Fruit fly (Drosophila melanogaster) whole organism, embryonic: ENCODE measurements around the gene Dup99B.

ENCODE experiments used
- Ada2b ChIP-seq: fragments of 200-800 bp; sonication (Bioruptor generic); IDR thresholded peaks from 2 replicates; pipeline ENCODE4 v1.3.6; 2022; ENCODE audit warnings: missing biosample characterization, missing genetic modification characterization
- Adf1 ChIP-seq: fragments of 200-800 bp; sonication (Bioruptor generic); IDR thresholded peaks from 2 replicates; pipeline ENCODE4 v1.3.6; 2022; ENCODE audit warnings: missing biosample characterization, missing genetic modification characterization
- Awh ChIP-seq: fragments of 200-800 bp; sonication (Bioruptor generic); IDR thresholded peaks from 2 replicates; pipeline ENCODE4, ENCODE4 v1.3.6; 2022; ENCODE audit warnings: missing biosample characterization, missing genetic modification characterization
- Blimp-1 ChIP-seq: fragments of 200-800 bp; sonication (Bioruptor generic); optimal IDR thresholded peaks from 3 replicates; lab custom pipeline; 2018; ENCODE audit warnings: missing biosample characterization, missing genetic modification characterization, mild to moderate bottlenecking, moderate library complexity, missing genetic modification reagents
- CG11560 ChIP-seq: fragments of 200-800 bp; sonication (Bioruptor generic); IDR thresholded peaks from 3 replicates; pipeline ENCODE4 v1.3.6; 2022; ENCODE audit warnings: missing biosample characterization, missing genetic modification characterization
- CG12299 ChIP-seq: fragments of 200-800 bp; sonication (Bioruptor generic); optimal IDR thresholded peaks from 2 replicates; lab custom pipeline; 2018; ENCODE audit warnings: missing biosample characterization, mild to moderate bottlenecking, missing genetic modification characterization
- CG12391 ChIP-seq: fragments of 200-800 bp; sonication (Bioruptor generic); optimal IDR thresholded peaks from 3 replicates; lab custom pipeline; 2018; ENCODE audit warnings: missing biosample characterization, mild to moderate bottlenecking, missing genetic modification characterization, moderate library complexity
- CG13123 ChIP-seq: fragments of 200-800 bp; sonication (Bioruptor generic); optimal IDR thresholded peaks from 2 replicates; lab custom pipeline; 2016; ENCODE audit warnings: missing biosample characterization, missing genetic modification characterization
- CG14050 ChIP-seq: fragments of 200-800 bp; sonication (Bioruptor generic); IDR thresholded peaks from 3 replicates; pipeline ENCODE4 v1.3.6; 2022; ENCODE audit warnings: missing biosample characterization, missing genetic modification characterization
- CG15696 ChIP-seq: fragments of 200-800 bp; sonication (Bioruptor generic); optimal IDR thresholded peaks from 2 replicates; lab custom pipeline; 2019; ENCODE audit warnings: missing biosample characterization, mild to moderate bottlenecking, missing genetic modification characterization, moderate library complexity
- CG1647 ChIP-seq: fragments of 200-800 bp; sonication (Bioruptor generic); optimal IDR thresholded peaks from 3 replicates; lab custom pipeline; 2016; ENCODE audit warnings: missing biosample characterization, missing genetic modification characterization
- CG16779 ChIP-seq: fragments of 200-800 bp; sonication (Bioruptor generic); IDR thresholded peaks from 2 replicates; pipeline ENCODE4 v1.3.6; 2022; ENCODE audit warnings: missing biosample characterization, missing genetic modification characterization
- CG17829 ChIP-seq: fragments of 200-800 bp; optimal IDR thresholded peaks from 2 replicates; lab custom pipeline; 2019; ENCODE audit warnings: missing biosample characterization, mild to moderate bottlenecking, missing genetic modification characterization, moderate library complexity
- CG31441 ChIP-seq: fragments of 200-800 bp; sonication (Bioruptor generic); IDR thresholded peaks from 2 replicates; pipeline ENCODE4 v1.3.6; 2022; ENCODE audit warnings: missing biosample characterization, missing genetic modification characterization
- CG34376 ChIP-seq: fragments of 200-800 bp; sonication (Bioruptor generic); optimal IDR thresholded peaks from 2 replicates; lab custom pipeline; 2018; ENCODE audit warnings: missing biosample characterization, mild to moderate bottlenecking, missing genetic modification characterization
- CG3995 ChIP-seq: fragments of 200-800 bp; sonication (Bioruptor generic); optimal IDR thresholded peaks from 3 replicates; lab custom pipeline; 2016; ENCODE audit warnings: missing biosample characterization, missing genetic modification characterization
- CG4328 ChIP-seq: fragments of 200-800 bp; sonication (Bioruptor generic); optimal IDR thresholded peaks from 3 replicates; lab custom pipeline; 2017; ENCODE audit warnings: missing biosample characterization, missing genetic modification reagents, missing genetic modification characterization
- CG4360 ChIP-seq: fragments of 200-800 bp; sonication (Bioruptor generic); IDR thresholded peaks from 2 replicates; pipeline ENCODE4 v1.3.6; 2022; ENCODE audit warnings: missing biosample characterization, missing genetic modification characterization
- CG43689 ChIP-seq: fragments of 200-800 bp; sonication (Bioruptor generic); IDR thresholded peaks from 2 replicates; pipeline ENCODE4 v1.3.6; 2022; ENCODE audit warnings: missing biosample characterization, missing genetic modification characterization
- CG4854 ChIP-seq: fragments of 200-800 bp; sonication (Bioruptor generic); optimal IDR thresholded peaks from 2 replicates; lab custom pipeline; 2016; ENCODE audit warnings: missing biosample characterization, missing genetic modification characterization, inconsistent platforms
- CG7556 ChIP-seq: fragments of 200-800 bp; sonication (Bioruptor generic); optimal IDR thresholded peaks from 2 replicates; lab custom pipeline; 2017; ENCODE audit warnings: missing biosample characterization, mild to moderate bottlenecking, missing genetic modification characterization
- CG8290 ChIP-seq, 3 experiments: fragments of 200-800 bp; sonication (Bioruptor generic); optimal IDR thresholded peaks; 2 replicates each; lab custom pipeline; 2016 to 2019; ENCODE audit warnings: missing biosample characterization in 3 of 3, missing genetic modification characterization in 3 of 3, mild to moderate bottlenecking in 2 of 3, moderate library complexity in 1 of 3
- CG8924 ChIP-seq: fragments of 200-800 bp; optimal IDR thresholded peaks from 3 replicates; lab custom pipeline; 2019; ENCODE audit warnings: missing biosample characterization, mild to moderate bottlenecking, missing genetic modification characterization, moderate library complexity
- CG9215 ChIP-seq: fragments of 200-800 bp; sonication (Bioruptor generic); IDR thresholded peaks from 2 replicates; pipeline ENCODE4 v1.3.6; 2022; ENCODE audit warnings: missing biosample characterization, missing genetic modification characterization
- Doc2 ChIP-seq: fragments of 200-800 bp; sonication (Bioruptor generic); IDR thresholded peaks from 2 replicates; pipeline ENCODE4 v1.3.6; 2022; ENCODE audit warnings: missing biosample characterization, missing genetic modification characterization
- Dp ChIP-seq: fragments of 200-800 bp; sonication (Bioruptor generic); optimal IDR thresholded peaks from 2 replicates; lab custom pipeline; 2018; ENCODE audit warnings: missing biosample characterization, mild to moderate bottlenecking, missing genetic modification characterization, moderate library complexity
- Fer3 ChIP-seq: fragments of 200-800 bp; sonication (Bioruptor generic); optimal IDR thresholded peaks from 2 replicates; lab custom pipeline; 2018; ENCODE audit warnings: missing biosample characterization, mild to moderate bottlenecking, missing genetic modification characterization, moderate library complexity
- H2.0 ChIP-seq: fragments of 200-800 bp; sonication (Bioruptor generic); IDR thresholded peaks from 2 replicates; pipeline ENCODE4 v1.3.6; 2022; ENCODE audit warnings: missing biosample characterization, missing genetic modification characterization
- Nf-YC ChIP-seq: fragments of 200-800 bp; optimal IDR thresholded peaks from 3 replicates; lab custom pipeline; 2019; ENCODE audit warnings: missing biosample characterization, mild to moderate bottlenecking, missing genetic modification characterization, moderate library complexity
- Optix ChIP-seq: fragments of 200-800 bp; sonication (Bioruptor generic); IDR thresholded peaks from 3 replicates; pipeline ENCODE4 v1.3.6; 2022; ENCODE audit warnings: missing biosample characterization, missing genetic modification characterization
- Rfx ChIP-seq: fragments of 200-800 bp; sonication (Bioruptor generic); IDR thresholded peaks from 2 replicates; pipeline ENCODE4 v1.3.6; 2022; ENCODE audit warnings: missing biosample characterization, missing genetic modification characterization
- Sin3A ChIP-seq: fragments of >200 bp; optimal IDR thresholded peaks from 2 replicates; lab custom pipeline; 2018
- Spps ChIP-seq: fragments of 200-800 bp; sonication (Bioruptor generic); optimal IDR thresholded peaks from 2 replicates; lab custom pipeline; 2018; ENCODE audit warnings: missing biosample characterization, mild to moderate bottlenecking, missing genetic modification characterization
- Trl ChIP-seq, 3 experiments: fragments of >200 bp in 2 of 3; fragments of 200-800 bp in 1 of 3; sonication (Bioruptor generic) in 1 of 3; optimal IDR thresholded peaks; 2 replicates in 1 of 3; 3 replicates in 2 of 3; lab custom pipeline; 2016 to 2017; ENCODE audit warnings: missing biosample characterization in 1 of 3, missing genetic modification characterization in 1 of 3
- Xrp1 ChIP-seq: fragments of 200-800 bp; sonication (Bioruptor generic); IDR thresholded peaks from 2 replicates; pipeline ENCODE4 v1.3.6; 2022; ENCODE audit warnings: missing biosample characterization, missing genetic modification characterization
- bab2 ChIP-seq: fragments of 200-800 bp; sonication (Bioruptor generic); optimal IDR thresholded peaks from 2 replicates; lab custom pipeline; 2016; ENCODE audit warnings: missing biosample characterization, missing genetic modification characterization
- danr ChIP-seq: fragments of 200-800 bp; sonication (Bioruptor generic); IDR thresholded peaks from 2 replicates; pipeline ENCODE4 v1.3.6; 2022; ENCODE audit warnings: missing biosample characterization, missing genetic modification characterization
- fd3F ChIP-seq: fragments of 200-800 bp; sonication (Bioruptor generic); optimal IDR thresholded peaks from 2 replicates; lab custom pipeline; 2018; ENCODE audit warnings: missing biosample characterization, mild to moderate bottlenecking, missing genetic modification characterization, moderate library complexity
- gce ChIP-seq: fragments of 200-800 bp; sonication (Bioruptor generic); IDR thresholded peaks from 3 replicates; pipeline ENCODE4 v1.3.6; 2022; ENCODE audit warnings: missing biosample characterization, missing genetic modification characterization
- gfzf ChIP-seq: fragments of 200-800 bp; sonication (Bioruptor generic); optimal IDR thresholded peaks from 2 replicates; lab custom pipeline; 2016; ENCODE audit warnings: missing biosample characterization, mild to moderate bottlenecking, missing genetic modification characterization, moderate library complexity
- lov ChIP-seq, 2 experiments: fragments of 200-800 bp in 1 of 2; fragments of >200 bp in 1 of 2; sonication (Bioruptor generic) in 1 of 2; IDR thresholded peaks in 1 of 2; optimal IDR thresholded peaks in 1 of 2; 2 replicates in 1 of 2; 3 replicates in 1 of 2; pipeline versions ENCODE4 v1.3.6 to Lab custom; 2017 to 2022; ENCODE audit warnings: missing biosample characterization in 1 of 2, missing genetic modification characterization in 1 of 2
- nau ChIP-seq: fragments of 200-800 bp; sonication (Bioruptor generic); optimal IDR thresholded peaks from 3 replicates; lab custom pipeline; 2017; ENCODE audit warnings: missing biosample characterization, mild to moderate bottlenecking, missing genetic modification characterization, missing genetic modification reagents
- nmo ChIP-seq: fragments of 200-800 bp; sonication (Bioruptor generic); optimal IDR thresholded peaks from 2 replicates; lab custom pipeline; 2018; ENCODE audit warnings: missing biosample characterization, mild to moderate bottlenecking, missing genetic modification characterization, moderate library complexity
- prd ChIP-seq, 3 experiments: fragments of >200 bp in 2 of 3; fragments of 200-800 bp in 1 of 3; sonication (Bioruptor generic) in 1 of 3; optimal IDR thresholded peaks in 2 of 3; IDR thresholded peaks in 1 of 3; 2 replicates in 2 of 3; 3 replicates in 1 of 3; pipeline versions ENCODE4 v1.3.6 to Lab custom; 2017 to 2022; ENCODE audit warnings: missing biosample characterization in 1 of 3, missing genetic modification characterization in 1 of 3
- ranshi ChIP-seq: fragments of 200-800 bp; sonication (Bioruptor generic); IDR thresholded peaks from 2 replicates; pipeline ENCODE4 v1.3.6; 2022; ENCODE audit warnings: missing biosample characterization, missing genetic modification characterization
- slou ChIP-seq: fragments of 200-800 bp; sonication (Bioruptor generic); optimal IDR thresholded peaks from 3 replicates; lab custom pipeline; 2016; ENCODE audit warnings: missing biosample characterization, missing genetic modification characterization
- so ChIP-seq: fragments of 200-800 bp; sonication (Bioruptor generic); IDR thresholded peaks from 3 replicates; pipeline ENCODE4 v1.3.6; 2022; ENCODE audit warnings: missing biosample characterization, missing genetic modification characterization
- stc ChIP-seq: fragments of 200-800 bp; sonication (Bioruptor generic); IDR thresholded peaks from 2 replicates; pipeline ENCODE4 v1.3.6; 2022; ENCODE audit warnings: missing biosample characterization, missing genetic modification characterization
- zen ChIP-seq: fragments of 200-800 bp; sonication (Bioruptor generic); optimal IDR thresholded peaks from 3 replicates; lab custom pipeline; 2018; ENCODE audit warnings: missing biosample characterization, mild to moderate bottlenecking, missing genetic modification characterization, moderate library complexity
- zf30C ChIP-seq: fragments of 200-800 bp; sonication (Bioruptor generic); optimal IDR thresholded peaks from 3 replicates; lab custom pipeline; 2018; ENCODE audit warnings: missing biosample characterization, mild to moderate bottlenecking, missing genetic modification characterization

Gene Dup99B

dm6 chr3R:29736678-29737093, 21.5 kb upstream of the Dup99B start, which contains the start of the genes CG7601 and CIA30 (continued):
- TF ChIP-seq CG34376 (GFP tag; lab: Kevin White, UChicago): peak; percentile 98
- TF ChIP-seq so (GFP tag; lab: Robert Waterston, UW): peak; percentile 100
- peak; percentile 99 for TF ChIP-seq nmo (GFP tag; lab: Kevin White, UChicago)
- peak; percentile 99 for TF ChIP-seq CG15696 (tag; lab: Kevin White, UChicago)
- no peak for TF ChIP-seq prd (optimal IDR thresholded peaks at IDR 0.05; lab: Kevin White, UChicago)
- TF ChIP-seq prd (GFP tag; IDR thresholded peaks at IDR 0.05; lab: Robert Waterston, UW): peak; percentile 100
- peak; percentile 100 for TF ChIP-seq CG9215 (GFP tag; lab: Robert Waterston, UW)
- peak; percentile 100 for TF ChIP-seq CG16779 (GFP tag; lab: Robert Waterston, UW)
- peak; percentile 99 for TF ChIP-seq zen
- peak; percentile 96 for TF ChIP-seq CG12391
- peak; percentile 93 for TF ChIP-seq Adf1 (GFP tag; lab: Robert Waterston, UW)
- no peak for TF ChIP-seq nau
- peak; percentile 99 for TF ChIP-seq CG1647 (GFP tag; lab: Kevin White, UChicago)
- TF ChIP-seq slou (GFP tag; lab: Kevin White, UChicago): peak; percentile 98
- TF ChIP-seq Xrp1: peak; percentile 100
- TF ChIP-seq danr (GFP tag; lab: Robert Waterston, UW): peak; percentile 100
- TF ChIP-seq Rfx (GFP tag; lab: Robert Waterston, UW): peak; percentile 100
- TF ChIP-seq CG3995: peak; percentile 86
- peak; percentile 99 for TF ChIP-seq CG4854
- TF ChIP-seq CG7556 (GFP tag; lab: Kevin White, UChicago): peak; percentile 96
- peak; percentile 100 for TF ChIP-seq stc (GFP tag; lab: Robert Waterston, UW)
- TF ChIP-seq CG8290 (GFP tag; optimal IDR thresholded peaks at IDR 0.05; lab: Kevin White, UChicago): peak; percentile 99
- TF ChIP-seq CG8290 (tag; optimal IDR thresholded peaks at IDR 0.05; lab: Kevin White, UChicago): peak in 1 of 2 experiments; percentile 67
- TF ChIP-seq H2.0: peak; percentile 100
- peak; percentile 90 for TF ChIP-seq Nf-YC (tag; lab: Kevin White, UChicago)
- peak; percentile 100 for TF ChIP-seq Optix
- TF ChIP-seq CG31441: no peak
- peak; percentile 96 for TF ChIP-seq Spps (tag; lab: Kevin White, UChicago)
- no peak for TF ChIP-seq zf30C
- TF ChIP-seq CG4328: peak; percentile 98
- TF ChIP-seq Dp (GFP tag; lab: Kevin White, UChicago): peak; percentile 20
- TF ChIP-seq CG11560: peak; percentile 97
- TF ChIP-seq CG14050: peak; percentile 100
- peak; percentile 99 for TF ChIP-seq Fer3 (tag; lab: Kevin White, UChicago)
- TF ChIP-seq lov (optimal IDR thresholded peaks at IDR 0.05; lab: Kevin White, UChicago): no peak
- TF ChIP-seq lov (GFP tag; IDR thresholded peaks at IDR 0.05; lab: Robert Waterston, UW): peak; percentile 100
- peak; percentile 100 for TF ChIP-seq CG43689 (GFP tag; lab: Robert Waterston, UW)
- peak; percentile 97 for TF ChIP-seq CG17829
- peak; percentile 100 for TF ChIP-seq Ada2b (GFP tag; lab: Robert Waterston, UW)
- no peak for TF ChIP-seq Trl (optimal IDR thresholded peaks at IDR 0.05; lab: Kevin White, UChicago)
- peak; percentile 99 for TF ChIP-seq Trl (GFP tag; optimal IDR thresholded peaks at IDR 0.05; lab: Kevin White, UChicago)
- TF ChIP-seq ranshi (GFP tag; lab: Robert Waterston, UW): peak; percentile 100
- TF ChIP-seq bab2: peak; percentile 99
- peak; percentile 100 for TF ChIP-seq Awh (GFP tag; lab: Robert Waterston, UW)
- peak; percentile 100 for TF ChIP-seq Doc2 (GFP tag; lab: Robert Waterston, UW)
- peak; percentile 97 for TF ChIP-seq CG8924 (tag; lab: Kevin White, UChicago)
- peak; percentile 6 for TF ChIP-seq Sin3A (lab: Kevin White, UChicago)
- peak; percentile 40 for TF ChIP-seq gfzf (GFP tag; lab: Kevin White, UChicago)
- TF ChIP-seq gce (GFP tag; lab: Robert Waterston, UW): peak; percentile 100
- peak; percentile 96 for TF ChIP-seq fd3F (GFP tag; lab: Kevin White, UChicago)
- TF ChIP-seq CG13123 (GFP tag; lab: Kevin White, UChicago): peak; percentile 94
- peak; percentile 96 for TF ChIP-seq CG12299 (tag; lab: Kevin White, UChicago)
- TF ChIP-seq Blimp-1 (GFP tag; lab: Kevin White, UChicago): peak; percentile 95
- TF ChIP-seq CG4360: peak; percentile 97
